Worm (Caenorhabditis elegans) whole organism, midembryonic: ENCODE data around the gene nspc-17.

Experiments
- T22C8.4 ChIP-seq: fragments of 200-800 bp; sonication (Bioruptor generic); IDR thresholded peaks from 2 replicates; pipeline ENCODE4 v1.3.6; 2022; ENCODE audit warnings: missing genetic modification characterization, missing compliant biosample characterization
- cog-1 ChIP-seq: sonication (generic microtip); optimal IDR thresholded peaks from 2 replicates; lab custom pipeline; 2016; ENCODE audit warnings: missing genetic modification characterization, missing compliant biosample characterization
- flt-1 ChIP-seq: fragments of 200-800 bp; sonication (Bioruptor generic); IDR thresholded peaks from 2 replicates; pipeline ENCODE4 v1.3.6; 2022; ENCODE audit warnings: missing genetic modification characterization, missing compliant biosample characterization
- klf-2 ChIP-seq: fragments of 200-800 bp; sonication (Bioruptor generic); conservative IDR thresholded peaks from 2 replicates; pipeline ENCODE4 v1.3.6; 2022; ENCODE audit warnings: missing genetic modification reagents, missing genetic modification characterization, missing compliant biosample characterization
- med-1 ChIP-seq: sonication (generic microtip); optimal IDR thresholded peaks from 2 replicates; lab custom pipeline; 2017; ENCODE audit warnings: missing genetic modification characterization, mild to moderate bottlenecking, missing compliant biosample characterization, antibody characterized with exemption, missing genetic modification reagents; ENCODE audit not compliant: insufficient read depth
- ref-1 ChIP-seq: fragments of 200-800 bp; sonication (Bioruptor generic); conservative IDR thresholded peaks from 2 replicates; pipeline ENCODE4 v1.3.6; 2022; ENCODE audit warnings: missing genetic modification reagents, missing genetic modification characterization, missing compliant biosample characterization
- tab-1 ChIP-seq: fragments of 200-800 bp; sonication (Bioruptor generic); IDR thresholded peaks from 2 replicates; pipeline ENCODE4 v1.3.6; 2022; ENCODE audit warnings: missing genetic modification characterization, missing compliant biosample characterization
- ztf-23 ChIP-seq: fragments of 200-800 bp; sonication (Bioruptor generic); IDR thresholded peaks from 2 replicates; pipeline ENCODE4 v1.3.6; 2022; ENCODE audit warnings: missing genetic modification reagents, missing genetic modification characterization, missing compliant biosample characterization
- ztf-29 ChIP-seq: fragments of 200-800 bp; sonication (Bioruptor generic); IDR thresholded peaks from 2 replicates; pipeline ENCODE4 v1.3.6; 2022; ENCODE audit warnings: missing genetic modification reagents, missing genetic modification characterization, missing compliant biosample characterization

nspc-17 gene

ce11 chrX:14487333-14487732, 37.6 kb downstream of the nspc-17 start:
- no peak for TF ChIP-seq ref-1 (GFP tag; lab: Robert Waterston, UW)
- TF ChIP-seq flt-1 (GFP tag; lab: Robert Waterston, UW), result no peak
- TF ChIP-seq T22C8.4, result no peak
- TF ChIP-seq klf-2 (GFP tag; lab: Robert Waterston, UW), result no peak
- no peak for TF ChIP-seq cog-1 (tag; lab: Kevin White, UChicago)
- TF ChIP-seq med-1 (GFP tag; lab: Kevin White, UChicago), result no peak
- TF ChIP-seq ztf-29, result no peak
- no peak for TF ChIP-seq tab-1 (GFP tag; lab: Robert Waterston, UW)
- TF ChIP-seq ztf-23 (GFP tag; lab: Robert Waterston, UW), result no peak

- peak; percentile 17 for TF ChIP-seq cog-1 (tag; lab: Kevin White, UChicago)
- no peak for TF ChIP-seq ztf-29
- TF ChIP-seq ztf-23 (GFP tag; lab: Robert Waterston, UW), result no peak
- no peak for TF ChIP-seq klf-2 (GFP tag; lab: Robert Waterston, UW)
- TF ChIP-seq T22C8.4, result no peak
- TF ChIP-seq ref-1 (GFP tag; lab: Robert Waterston, UW), result no peak
- TF ChIP-seq flt-1 (GFP tag; lab: Robert Waterston, UW), result peak; percentile 70; the same call in 1 of the 2 replicates
- no peak for TF ChIP-seq tab-1 (GFP tag; lab: Robert Waterston, UW)
- no peak for TF ChIP-seq med-1 (GFP tag; lab: Kevin White, UChicago)
These were observed 38.5 kb downstream of the nspc-17 start for ce11 chrX:14486503-14486902.

ce11 chrX:14484827-14485226, 40.2 kb downstream of the nspc-17 start, which contains the start of gene M163.8:
Gene M163.8 (plus strand): TSS chrX:14485127.
- no peak for TF ChIP-seq ztf-29
- no peak for TF ChIP-seq med-1 (GFP tag; lab: Kevin White, UChicago)
- no peak for TF ChIP-seq tab-1 (GFP tag; lab: Robert Waterston, UW)
- TF ChIP-seq ref-1 (GFP tag; lab: Robert Waterston, UW), result no peak
- TF ChIP-seq cog-1 (tag; lab: Kevin White, UChicago), result no peak
- TF ChIP-seq klf-2 (GFP tag; lab: Robert Waterston, UW), result no peak
- TF ChIP-seq ztf-23 (GFP tag; lab: Robert Waterston, UW), result no peak
- no peak for TF ChIP-seq T22C8.4
- TF ChIP-seq flt-1 (GFP tag; lab: Robert Waterston, UW), result no peak

ce11 chrX:14481637-14482036, 43.3 kb downstream of the nspc-17 start:
- TF ChIP-seq klf-2 (GFP tag; lab: Robert Waterston, UW) (no peak), cog-1 (tag; lab: Kevin White, UChicago) (no peak), T22C8.4 (no peak), ztf-29 (no peak), ref-1 (GFP tag; lab: Robert Waterston, UW) (no peak), tab-1 (GFP tag; lab: Robert Waterston, UW) (no peak), flt-1 (GFP tag; lab: Robert Waterston, UW) (no peak), med-1 (GFP tag; lab: Kevin White, UChicago) (no peak), ztf-23 (GFP tag; lab: Robert Waterston, UW) (no peak)

- no peak for TF ChIP-seq tab-1 (GFP tag; lab: Robert Waterston, UW)
- no peak for TF ChIP-seq ref-1 (GFP tag; lab: Robert Waterston, UW)
- peak; percentile 40 for TF ChIP-seq med-1 (GFP tag; lab: Kevin White, UChicago)
- peak; percentile 13; the same call in 1 of the 2 replicates for TF ChIP-seq T22C8.4
- TF ChIP-seq ztf-23 (GFP tag; lab: Robert Waterston, UW), result peak; percentile 81
- TF ChIP-seq ztf-29, result no peak
These were observed 44.7 kb downstream of the nspc-17 start, which contains the start of gene gfi-3 for ce11 chrX:14480248-14480647. Gene gfi-3 (plus strand): TSS chrX:14480572.

- TF ChIP-seq ztf-23 (GFP tag; lab: Robert Waterston, UW), result 0 out of 2 replicates have a peak, but pooled peaks have one; percentile 46
- TF ChIP-seq med-1 (GFP tag; lab: Kevin White, UChicago), result no peak
These were observed 46.1 kb downstream of the nspc-17 start, which contains the start of gene M163.11 for ce11 chrX:14478743-14479428. Gene M163.11 (plus strand): TSS chrX:14479378.

ce11 chrX:14478193-14478592, 46.8 kb downstream of the nspc-17 start:
- TF ChIP-seq T22C8.4, result no peak

- TF ChIP-seq ztf-29 (no peak), klf-2 (GFP tag; lab: Robert Waterston, UW) (no peak), ref-1 (GFP tag; lab: Robert Waterston, UW) (no peak), ztf-23 (GFP tag; lab: Robert Waterston, UW) (no peak), cog-1 (tag; lab: Kevin White, UChicago) (no peak), med-1 (GFP tag; lab: Kevin White, UChicago) (no peak), flt-1 (GFP tag; lab: Robert Waterston, UW) (no peak), T22C8.4 (no peak), tab-1 (GFP tag; lab: Robert Waterston, UW) (no peak)
These were observed 47.6 kb downstream of the nspc-17 start for ce11 chrX:14477338-14477737.

- no peak for TF ChIP-seq flt-1 (GFP tag; lab: Robert Waterston, UW)
- TF ChIP-seq klf-2 (GFP tag; lab: Robert Waterston, UW), result no peak
- TF ChIP-seq cog-1 (tag; lab: Kevin White, UChicago), result no peak
- TF ChIP-seq tab-1 (GFP tag; lab: Robert Waterston, UW), result no peak
- no peak for TF ChIP-seq med-1 (GFP tag; lab: Kevin White, UChicago)
- TF ChIP-seq ztf-23 (GFP tag; lab: Robert Waterston, UW), result no peak
- TF ChIP-seq ztf-29, result no peak
- no peak for TF ChIP-seq T22C8.4
- TF ChIP-seq ref-1 (GFP tag; lab: Robert Waterston, UW), result no peak
These were observed 48.2 kb downstream of the nspc-17 start for ce11 chrX:14476625-14477257.
